Fruit fly (Drosophila melanogaster) whole organism, embryonic: Measurements from ENCODE around the gene Obp99d.

ENCODE experiments used
- Atf-2 ChIP-seq: fragments of 200-800 bp; sonication (Bioruptor generic); optimal IDR thresholded peaks from 2 replicates; lab custom pipeline; 2016; ENCODE audit warnings: missing biosample characterization, missing genetic modification characterization
- B-H2 ChIP-seq: fragments of 200-800 bp; sonication (Bioruptor generic); optimal IDR thresholded peaks from 2 replicates; lab custom pipeline; 2018; ENCODE audit warnings: missing biosample characterization, mild to moderate bottlenecking, missing genetic modification characterization
- CG10209 ChIP-seq: fragments of 200-800 bp; sonication (Bioruptor generic); optimal IDR thresholded peaks from 3 replicates; lab custom pipeline; 2017; ENCODE audit warnings: missing biosample characterization, mild to moderate bottlenecking, missing genetic modification characterization, missing genetic modification reagents
- CG11093 ChIP-seq: fragments of 200-800 bp; sonication (Bioruptor generic); IDR thresholded peaks from 3 replicates; pipeline ENCODE4 v1.3.6; 2022; ENCODE audit warnings: missing biosample characterization, missing genetic modification characterization
- CG11695 ChIP-seq: fragments of 200-800 bp; sonication (Bioruptor generic); IDR thresholded peaks from 3 replicates; pipeline ENCODE4 v1.3.6; 2022; ENCODE audit warnings: missing biosample characterization, missing genetic modification characterization
- CG12104 ChIP-seq: fragments of 200-800 bp; sonication (Bioruptor generic); optimal IDR thresholded peaks from 3 replicates; lab custom pipeline; 2016; ENCODE audit warnings: missing biosample characterization, missing genetic modification characterization
- CG1603 ChIP-seq: fragments of 200-800 bp; sonication (Bioruptor generic); optimal IDR thresholded peaks from 2 replicates; lab custom pipeline; 2019; ENCODE audit warnings: missing biosample characterization, mild to moderate bottlenecking, missing genetic modification characterization, moderate library complexity
- CG17186 ChIP-seq: fragments of 200-800 bp; sonication (Bioruptor generic); optimal IDR thresholded peaks from 3 replicates; lab custom pipeline; 2017; ENCODE audit warnings: missing biosample characterization, missing genetic modification reagents, missing genetic modification characterization
- CG17385 ChIP-seq: fragments of 200-800 bp; sonication (Bioruptor generic); optimal IDR thresholded peaks from 3 replicates; lab custom pipeline; 2018; ENCODE audit warnings: missing biosample characterization, mild to moderate bottlenecking, missing genetic modification characterization
- CG17912 ChIP-seq: fragments of 200-800 bp; sonication (Bioruptor generic); optimal IDR thresholded peaks from 2 replicates; lab custom pipeline; 2018; ENCODE audit warnings: missing biosample characterization, mild to moderate bottlenecking, missing genetic modification characterization
- CG18262 ChIP-seq: fragments of 200-800 bp; optimal IDR thresholded peaks from 3 replicates; lab custom pipeline; 2019; ENCODE audit warnings: missing biosample characterization, mild to moderate bottlenecking, missing genetic modification characterization, moderate library complexity
- CG18619 ChIP-seq: fragments of 200-800 bp; sonication (Bioruptor generic); optimal IDR thresholded peaks from 3 replicates; lab custom pipeline; 2017; ENCODE audit warnings: missing biosample characterization, mild to moderate bottlenecking, missing genetic modification characterization
- CG18764 ChIP-seq: fragments of 200-800 bp; sonication (Bioruptor generic); optimal IDR thresholded peaks from 3 replicates; lab custom pipeline; 2016; ENCODE audit warnings: missing biosample characterization, missing genetic modification characterization
- CG30431 ChIP-seq: fragments of 200-800 bp; sonication (Bioruptor generic); optimal IDR thresholded peaks from 2 replicates; lab custom pipeline; 2017; ENCODE audit warnings: missing biosample characterization, missing genetic modification characterization
- CG3065 ChIP-seq: fragments of 200-800 bp; sonication (Bioruptor generic); optimal IDR thresholded peaks from 2 replicates; lab custom pipeline; 2016; ENCODE audit warnings: missing biosample characterization, missing genetic modification characterization
- CG31388 ChIP-seq: fragments of 200-800 bp; sonication (Bioruptor generic); optimal IDR thresholded peaks from 2 replicates; lab custom pipeline; 2016; ENCODE audit warnings: missing biosample characterization, missing genetic modification characterization
- CG32532 ChIP-seq: fragments of 200-800 bp; sonication (Bioruptor generic); IDR thresholded peaks from 2 replicates; pipeline ENCODE4 v1.3.6; 2022; ENCODE audit warnings: missing biosample characterization, missing genetic modification characterization
- CG43689 ChIP-seq: fragments of 200-800 bp; sonication (Bioruptor generic); IDR thresholded peaks from 2 replicates; pipeline ENCODE4 v1.3.6; 2022; ENCODE audit warnings: missing biosample characterization, missing genetic modification characterization
- CG6272 ChIP-seq: fragments of 200-800 bp; sonication (Bioruptor generic); IDR thresholded peaks from 2 replicates; pipeline ENCODE4 v1.3.6; 2022; ENCODE audit warnings: missing biosample characterization, missing genetic modification characterization
- Dref ChIP-seq: fragments of 200-800 bp; sonication (Bioruptor generic); IDR thresholded peaks from 2 replicates; pipeline ENCODE4 v1.3.6; 2022; ENCODE audit warnings: missing biosample characterization, missing genetic modification characterization
- ERR ChIP-seq: fragments of 200-800 bp; sonication (Bioruptor generic); optimal IDR thresholded peaks from 2 replicates; lab custom pipeline; 2016; ENCODE audit warnings: missing biosample characterization, missing genetic modification characterization
- HLH4C ChIP-seq: fragments of 200-800 bp; sonication (Bioruptor generic); IDR thresholded peaks from 3 replicates; pipeline ENCODE4 v1.3.6; 2022; ENCODE audit warnings: missing biosample characterization, missing genetic modification characterization; ENCODE audit not compliant: partially characterized antibody
- Hey ChIP-seq: fragments of 200-800 bp; sonication (Bioruptor generic); optimal IDR thresholded peaks from 3 replicates; lab custom pipeline; 2018; ENCODE audit warnings: missing biosample characterization, mild to moderate bottlenecking, missing genetic modification characterization
- Hsf ChIP-seq: fragments of 200-800 bp; sonication (Bioruptor generic); optimal IDR thresholded peaks from 3 replicates; lab custom pipeline; 2016; ENCODE audit warnings: missing biosample characterization, missing genetic modification characterization
- MBD-R2 ChIP-seq: fragments of 200-800 bp; sonication (Bioruptor generic); IDR thresholded peaks from 2 replicates; pipeline ENCODE4 v1.3.6; 2022; ENCODE audit warnings: missing biosample characterization, missing genetic modification characterization
- Ravus ChIP-seq: fragments of 200-800 bp; sonication (Bioruptor generic); IDR thresholded peaks from 2 replicates; pipeline ENCODE4 v1.3.6; 2022; ENCODE audit warnings: missing biosample characterization, missing genetic modification characterization
- Spps ChIP-seq: fragments of 200-800 bp; sonication (Bioruptor generic); optimal IDR thresholded peaks from 2 replicates; lab custom pipeline; 2018; ENCODE audit warnings: missing biosample characterization, mild to moderate bottlenecking, missing genetic modification characterization
- ato ChIP-seq: fragments of 200-800 bp; sonication (Bioruptor generic); IDR thresholded peaks from 2 replicates; pipeline ENCODE4 v1.3.6; 2022; ENCODE audit warnings: missing biosample characterization, missing genetic modification characterization; ENCODE audit not compliant: partially characterized antibody
- br ChIP-seq: fragments of >200 bp; optimal IDR thresholded peaks from 2 replicates; lab custom pipeline; 2017
- cg ChIP-seq: fragments of 200-800 bp; sonication (Bioruptor generic); optimal IDR thresholded peaks from 3 replicates; lab custom pipeline; 2019; ENCODE audit warnings: missing biosample characterization, mild to moderate bottlenecking, missing genetic modification characterization, moderate library complexity
- da ChIP-seq: fragments of 200-800 bp; sonication (Bioruptor generic); optimal IDR thresholded peaks from 2 replicates; lab custom pipeline; 2016; ENCODE audit warnings: missing biosample characterization, missing genetic modification characterization
- ftz-f1 ChIP-seq: fragments of 200-800 bp; sonication (Bioruptor generic); optimal IDR thresholded peaks from 2 replicates; lab custom pipeline; 2016; ENCODE audit warnings: missing biosample characterization, missing genetic modification characterization
- gcm ChIP-seq: fragments of 200-800 bp; sonication (Bioruptor generic); optimal IDR thresholded peaks from 2 replicates; lab custom pipeline; 2019; ENCODE audit warnings: missing biosample characterization, mild to moderate bottlenecking, missing genetic modification characterization, moderate library complexity
- gcm2 ChIP-seq: fragments of 200-800 bp; sonication (Bioruptor generic); optimal IDR thresholded peaks from 2 replicates; lab custom pipeline; 2016; ENCODE audit warnings: missing biosample characterization, missing genetic modification characterization
- gsb-n ChIP-seq: fragments of 200-800 bp; sonication (Bioruptor generic); optimal IDR thresholded peaks from 3 replicates; lab custom pipeline; 2018; ENCODE audit warnings: missing biosample characterization, mild to moderate bottlenecking, missing genetic modification characterization
- lov ChIP-seq, 2 experiments: fragments of 200-800 bp in 1 of 2; fragments of >200 bp in 1 of 2; sonication (Bioruptor generic) in 1 of 2; IDR thresholded peaks in 1 of 2; optimal IDR thresholded peaks in 1 of 2; 2 replicates in 1 of 2; 3 replicates in 1 of 2; pipeline versions ENCODE4 v1.3.6 to Lab custom; 2017 to 2022; ENCODE audit warnings: missing biosample characterization in 1 of 2, missing genetic modification characterization in 1 of 2
- pho ChIP-seq: fragments of 200-800 bp; sonication (Bioruptor generic); optimal IDR thresholded peaks from 2 replicates; lab custom pipeline; 2016; ENCODE audit warnings: missing biosample characterization, missing genetic modification characterization
- pita ChIP-seq: fragments of 200-800 bp; sonication (Bioruptor generic); optimal IDR thresholded peaks from 2 replicates; lab custom pipeline; 2017; ENCODE audit warnings: missing biosample characterization, mild to moderate bottlenecking, missing genetic modification characterization
- pum ChIP-seq: fragments of 200-800 bp; sonication (Bioruptor generic); optimal IDR thresholded peaks from 2 replicates; lab custom pipeline; 2016; ENCODE audit warnings: missing biosample characterization, missing genetic modification characterization
- repo ChIP-seq: fragments of 200-800 bp; sonication (Bioruptor generic); optimal IDR thresholded peaks from 2 replicates; lab custom pipeline; 2016; ENCODE audit warnings: missing biosample characterization, missing genetic modification characterization
- sc ChIP-seq, 3 experiments: fragments of >200 bp in 2 of 3; fragments of 200-800 bp in 1 of 3; sonication (Bioruptor generic) in 1 of 3; optimal IDR thresholded peaks; 2 replicates in 2 of 3; 3 replicates in 1 of 3; lab custom pipeline; 2017; ENCODE audit warnings: mild to moderate bottlenecking in 1 of 3, missing biosample characterization in 1 of 3, missing genetic modification characterization in 1 of 3, missing genetic modification reagents in 1 of 3
- sima ChIP-seq: fragments of 200-800 bp; sonication (Bioruptor generic); optimal IDR thresholded peaks from 2 replicates; lab custom pipeline; 2016; ENCODE audit warnings: missing biosample characterization, missing genetic modification characterization
- slbo ChIP-seq: fragments of 200-800 bp; sonication (Bioruptor generic); IDR thresholded peaks from 2 replicates; pipeline ENCODE4 v1.3.6; 2022; ENCODE audit warnings: missing biosample characterization, missing genetic modification characterization
- sob ChIP-seq: fragments of 200-800 bp; sonication (Bioruptor generic); IDR thresholded peaks from 2 replicates; pipeline ENCODE4 v1.3.6; 2022; ENCODE audit warnings: missing biosample characterization, missing genetic modification characterization
- sqz ChIP-seq: fragments of 200-800 bp; sonication (Bioruptor generic); optimal IDR thresholded peaks from 3 replicates; lab custom pipeline; 2018; ENCODE audit warnings: missing biosample characterization, mild to moderate bottlenecking, missing genetic modification characterization
- sr ChIP-seq: fragments of 200-800 bp; sonication (Bioruptor generic); IDR thresholded peaks from 3 replicates; pipeline ENCODE4 v1.3.6; 2022; ENCODE audit warnings: missing biosample characterization, missing genetic modification characterization
- tgo ChIP-seq: fragments of 200-800 bp; sonication (Bioruptor generic); IDR thresholded peaks from 3 replicates; pipeline ENCODE4 v1.3.6; 2022; ENCODE audit warnings: missing biosample characterization, missing genetic modification characterization
- toy ChIP-seq: fragments of 200-800 bp; sonication (Bioruptor generic); IDR thresholded peaks from 2 replicates; pipeline ENCODE4 v1.3.6; 2022; ENCODE audit warnings: missing biosample characterization, missing genetic modification characterization
- twi ChIP-seq: fragments of 200-800 bp; optimal IDR thresholded peaks from 2 replicates; lab custom pipeline; 2019; ENCODE audit warnings: missing biosample characterization, mild to moderate bottlenecking, missing genetic modification characterization, moderate library complexity
- vvl ChIP-seq: fragments of 200-800 bp; sonication (Bioruptor generic); IDR thresholded peaks from 2 replicates; pipeline ENCODE4 v1.3.6; 2022; ENCODE audit warnings: missing biosample characterization, missing genetic modification characterization
- zfh2 ChIP-seq: fragments of 200-800 bp; sonication (Bioruptor generic); optimal IDR thresholded peaks from 2 replicates; lab custom pipeline; 2016; ENCODE audit warnings: missing biosample characterization, missing genetic modification characterization

Obp99d gene

DNA sequence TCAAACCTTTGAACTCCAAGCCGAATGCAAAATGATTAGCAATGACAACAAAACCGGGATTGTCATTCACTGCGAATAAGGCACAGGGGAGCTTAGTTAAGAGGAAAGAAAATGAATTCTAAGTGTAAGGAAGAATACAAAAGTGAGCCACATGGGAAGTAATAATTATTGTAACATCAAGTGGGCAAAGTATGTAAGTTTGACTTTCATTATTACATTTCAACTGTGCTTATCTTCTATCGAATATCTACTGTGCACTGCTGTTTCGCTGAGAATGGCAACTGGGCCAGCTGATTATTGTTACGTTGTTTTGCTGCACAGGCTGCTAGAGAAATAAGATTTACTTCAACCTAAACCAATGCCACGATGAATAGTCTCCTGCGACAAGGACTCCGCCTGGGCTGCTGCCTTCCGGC lies 22.4 kb downstream of the Obp99d start, which contains the start of the genes CG7601 and CIA30 (continued):
- peak; percentile 100 for TF ChIP-seq CG11093
- peak; percentile 95 for TF ChIP-seq CG30431 (GFP tag; lab: Kevin White, UChicago)
- no peak for TF ChIP-seq sc (optimal IDR thresholded peaks at IDR 0.05; lab: Kevin White, UChicago)
- TF ChIP-seq sc (GFP tag; optimal IDR thresholded peaks at IDR 0.05; lab: Kevin White, UChicago): peak; percentile 91
- TF ChIP-seq ato (GFP tag; lab: Robert Waterston, UW): peak; percentile 63; the same call in 1 of the 2 replicates
- peak; percentile 98 for TF ChIP-seq CG18764 (GFP tag; lab: Kevin White, UChicago)
- TF ChIP-seq da (GFP tag; lab: Kevin White, UChicago): peak; percentile 94
- peak; percentile 100 for TF ChIP-seq MBD-R2 (GFP tag; lab: Robert Waterston, UW)
- TF ChIP-seq toy (GFP tag; lab: Robert Waterston, UW): peak; percentile 99
- peak; percentile 100 for TF ChIP-seq CG32532 (GFP tag; lab: Robert Waterston, UW)
- no peak for TF ChIP-seq gcm (GFP tag; lab: Kevin White, UChicago)
- peak; percentile 100 for TF ChIP-seq slbo (GFP tag; lab: Robert Waterston, UW)
- peak; percentile 61 for TF ChIP-seq Dref (GFP tag; lab: Robert Waterston, UW)
- TF ChIP-seq sqz (GFP tag; lab: Kevin White, UChicago): no peak
- TF ChIP-seq gsb-n (tag; lab: Kevin White, UChicago): peak; percentile 95
- peak; percentile 100 for TF ChIP-seq CG6272 (GFP tag; lab: Robert Waterston, UW)
- TF ChIP-seq ftz-f1 (GFP tag; lab: Kevin White, UChicago): peak; percentile 78
- peak; percentile 96 for TF ChIP-seq CG1603 (tag; lab: Kevin White, UChicago)
- TF ChIP-seq CG17186 (GFP tag; lab: Kevin White, UChicago): peak; percentile 93
- peak; percentile 91 for TF ChIP-seq CG17385
- peak; percentile 93 for TF ChIP-seq CG3065 (GFP tag; lab: Kevin White, UChicago)
- no peak for TF ChIP-seq br
- peak; percentile 98 for TF ChIP-seq Atf-2 (GFP tag; lab: Kevin White, UChicago)
- peak; percentile 87 for TF ChIP-seq Hey (tag; lab: Kevin White, UChicago)
- peak; percentile 100 for TF ChIP-seq vvl (GFP tag; lab: Robert Waterston, UW)
- peak; percentile 97 for TF ChIP-seq sima (GFP tag; lab: Kevin White, UChicago)
- TF ChIP-seq pita (GFP tag; lab: Kevin White, UChicago): no peak
- TF ChIP-seq gcm2 (GFP tag; lab: Kevin White, UChicago): peak; percentile 96
- TF ChIP-seq cg: no peak
- TF ChIP-seq CG18262 (tag; lab: Kevin White, UChicago): peak; percentile 97
- no peak for TF ChIP-seq twi (tag; lab: Kevin White, UChicago)
- peak; percentile 98 for TF ChIP-seq CG31388 (GFP tag; lab: Kevin White, UChicago)
- TF ChIP-seq CG12104 (GFP tag; lab: Kevin White, UChicago): peak; percentile 98
- peak; percentile 99 for TF ChIP-seq pum (GFP tag; lab: Kevin White, UChicago)
- TF ChIP-seq Spps (tag; lab: Kevin White, UChicago): peak; percentile 96
- peak; percentile 98 for TF ChIP-seq B-H2 (GFP tag; lab: Kevin White, UChicago)
- TF ChIP-seq sr (GFP tag; lab: Robert Waterston, UW): peak; percentile 100
- TF ChIP-seq pho (GFP tag; lab: Kevin White, UChicago): peak; percentile 98
- peak; percentile 97 for TF ChIP-seq CG10209 (GFP tag; lab: Kevin White, UChicago)
- TF ChIP-seq tgo (GFP tag; lab: Robert Waterston, UW): peak; percentile 100
- TF ChIP-seq zfh2 (GFP tag; lab: Kevin White, UChicago): peak; percentile 99
- peak; percentile 99 for TF ChIP-seq repo (GFP tag; lab: Kevin White, UChicago)
- peak; percentile 87 for TF ChIP-seq CG17912 (GFP tag; lab: Kevin White, UChicago)
- peak; percentile 100 for TF ChIP-seq CG11695 (GFP tag; lab: Robert Waterston, UW)
- peak; percentile 100 for TF ChIP-seq sob
- TF ChIP-seq lov (optimal IDR thresholded peaks at IDR 0.05; lab: Kevin White, UChicago): no peak
- peak; percentile 100 for TF ChIP-seq lov (GFP tag; IDR thresholded peaks at IDR 0.05; lab: Robert Waterston, UW)
- peak; percentile 96 for TF ChIP-seq CG18619 (GFP tag; lab: Kevin White, UChicago)
- TF ChIP-seq CG43689 (GFP tag; lab: Robert Waterston, UW): peak; percentile 100
- peak; percentile 100 for TF ChIP-seq Ravus (GFP tag; lab: Robert Waterston, UW)
- TF ChIP-seq ERR (GFP tag; lab: Kevin White, UChicago): peak; percentile 98
- no peak for TF ChIP-seq HLH4C (GFP tag; lab: Robert Waterston, UW)
- TF ChIP-seq Hsf (GFP tag; lab: Kevin White, UChicago): peak; percentile 99
